Worm (Caenorhabditis elegans): ENCODE data around the gene C47G2.3.

- TF ChIP-seq nhr-23 (tag; optimal IDR thresholded peaks at IDR 0.05) (peak; percentile 70), fos-1 (tag; optimal IDR thresholded peaks at IDR 0.05) (no peak), ceh-9 (tag; optimal IDR thresholded peaks at IDR 0.05) (no peak), tbx-2 (tag; optimal IDR thresholded peaks at IDR 0.05) (no peak), ztf-11 (tag; optimal IDR thresholded peaks at IDR 0.05) (no peak), nhr-11 (tag; optimal IDR thresholded peaks at IDR 0.05) (no peak), nhr-76 (tag; optimal IDR thresholded peaks at IDR 0.05) (no peak), lin-39 (tag; optimal IDR thresholded peaks at IDR 0.05) (no peak), ceh-82 (tag; optimal IDR thresholded peaks at IDR 0.05) (no peak), nhr-12 (tag; optimal IDR thresholded peaks at IDR 0.05) (no peak), nhr-28 (tag; optimal IDR thresholded peaks at IDR 0.05) (no peak), unc-62 (GFP tag; optimal IDR thresholded peaks at IDR 0.05) (no peak), aly-2 (tag; optimal IDR thresholded peaks at IDR 0.05) (no peak), nfya-1 (tag; optimal IDR thresholded peaks at IDR 0.05; ENCODE audit: insufficient read depth) (peak; percentile 39)
Observed at ce11 chrII:11290109-11290784, at the start of gene C47G2.3.

All from whole organism, L3 larva.